Fruit fly (Drosophila melanogaster): ENCODE data around the gene Vps45.
A peak's percentile ranks its signal among the peaks of the same experiment; 100 is the strongest.

Vps45 gene

DNA sequence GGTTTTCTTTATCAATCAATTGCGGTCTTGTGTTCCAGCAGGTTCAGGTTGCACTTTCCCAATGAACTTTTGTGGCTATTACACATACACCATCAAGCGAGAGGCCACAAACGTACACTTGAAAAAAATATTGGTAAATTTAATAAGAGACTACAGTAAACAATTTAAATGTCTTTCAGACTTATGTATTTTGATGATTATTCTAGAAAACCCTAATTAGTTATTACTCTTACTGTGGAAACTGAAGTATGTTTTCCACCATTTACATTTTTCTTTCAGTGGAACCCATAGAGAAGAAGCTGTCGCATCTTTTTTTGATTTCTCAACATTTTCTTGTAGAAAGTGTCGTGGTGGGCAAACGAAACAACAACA lies 29.6 kb upstream of the Vps45 start (continued):
- TF ChIP-seq CG4282 (GFP tag; optimal IDR thresholded peaks at IDR 0.05) (peak; percentile 51), CG8359 (GFP tag; optimal IDR thresholded peaks at IDR 0.05; ENCODE audit: borderline replicate concordance) (peak; percentile 83), B-H1 (GFP tag; IDR thresholded peaks at IDR 0.05) (peak; percentile 86), caup (GFP tag; optimal IDR thresholded peaks at IDR 0.05; ENCODE audit: severe bottlenecking) (peak; percentile 84), CG18476 (GFP tag; optimal IDR thresholded peaks at IDR 0.05) (peak; percentile 90), CTCF (GFP tag; optimal IDR thresholded peaks at IDR 0.05) (peak; percentile 65), BtbVII (GFP tag; optimal IDR thresholded peaks at IDR 0.05) (peak; percentile 85), Elba2 (GFP tag; optimal IDR thresholded peaks at IDR 0.05) (no peak), CG2712 (tag; optimal IDR thresholded peaks at IDR 0.05) (peak; percentile 96), Sin3A (optimal IDR thresholded peaks at IDR 0.05) (no peak), insv (GFP tag; optimal IDR thresholded peaks at IDR 0.05) (no peak), her (GFP tag; optimal IDR thresholded peaks at IDR 0.05) (peak; percentile 84), CG9215 (GFP tag; IDR thresholded peaks at IDR 0.05) (no peak), GATAe (GFP tag; conservative IDR thresholded peaks at IDR 0.05) (peak; percentile 33), dm (GFP tag; optimal IDR thresholded peaks at IDR 0.05) (peak; percentile 88), tio (GFP tag; optimal IDR thresholded peaks at IDR 0.05) (peak; percentile 93), oc (tag; optimal IDR thresholded peaks at IDR 0.05) (peak; percentile 95), CG4404 (GFP tag; IDR thresholded peaks at IDR 0.05) (peak; percentile 42), Meics (GFP tag; optimal IDR thresholded peaks at IDR 0.05) (peak; percentile 86), onecut (GFP tag; IDR thresholded peaks at IDR 0.05) (peak; percentile 75), unpg (GFP tag; optimal IDR thresholded peaks at IDR 0.05) (peak; percentile 97), CG11093 (GFP tag; IDR thresholded peaks at IDR 0.05) (peak; percentile 89), CG6654 (GFP tag; optimal IDR thresholded peaks at IDR 0.05) (peak; percentile 77), CG12769 (tag; optimal IDR thresholded peaks at IDR 0.05) (peak; percentile 76), CG42726 (GFP tag; IDR thresholded peaks at IDR 0.05; ENCODE audit: partially characterized antibody) (no peak), salm (tag; optimal IDR thresholded peaks at IDR 0.05) (peak; percentile 94), seq (GFP tag; IDR thresholded peaks at IDR 0.05) (peak; percentile 82), Gsc (GFP tag; IDR thresholded peaks at IDR 0.05) (no peak; the same call in 1 of the 2 replicates), Ets97D (GFP tag; optimal IDR thresholded peaks at IDR 0.05) (peak; percentile 74), klu (GFP tag; IDR thresholded peaks at IDR 0.05) (peak; percentile 70), YL-1 (GFP tag; optimal IDR thresholded peaks at IDR 0.05) (peak; percentile 70), unc-4 (GFP tag; IDR thresholded peaks at IDR 0.05; ENCODE audit: partially characterized antibody) (no peak), h (optimal IDR thresholded peaks at IDR 0.05) (no peak), CG17802 (tag; optimal IDR thresholded peaks at IDR 0.05) (peak; percentile 79), hkb (optimal IDR thresholded peaks at IDR 0.05) (no peak), hkb (GFP tag; IDR thresholded peaks at IDR 0.05) (peak; percentile 93), CG1603 (tag; optimal IDR thresholded peaks at IDR 0.05) (peak; percentile 90), ATbp (GFP tag; optimal IDR thresholded peaks at IDR 0.05) (peak; percentile 96), fd96Cb (tag; optimal IDR thresholded peaks at IDR 0.05) (peak; percentile 96), nerfin-2 (GFP tag; IDR thresholded peaks at IDR 0.05; ENCODE audit: partially characterized antibody) (no peak), HLH54F (GFP tag; optimal IDR thresholded peaks at IDR 0.05) (peak; percentile 82), Dek (tag; optimal IDR thresholded peaks at IDR 0.05) (peak; percentile 90), CG3281 (GFP tag; optimal IDR thresholded peaks at IDR 0.05) (peak; percentile 87), CG3847 (GFP tag; IDR thresholded peaks at IDR 0.05) (no peak; the same call in 1 of the 2 replicates), Deaf1 (tag; optimal IDR thresholded peaks at IDR 0.05) (no peak), dati (GFP tag; IDR thresholded peaks at IDR 0.05) (peak; percentile 80), CG10654 (GFP tag; optimal IDR thresholded peaks at IDR 0.05) (peak; percentile 91), tgo (GFP tag; IDR thresholded peaks at IDR 0.05) (peak; percentile 91), CG11695 (GFP tag; IDR thresholded peaks at IDR 0.05) (peak; percentile 90), ranshi (GFP tag; IDR thresholded peaks at IDR 0.05) (peak; percentile 93), nerfin-1 (tag; optimal IDR thresholded peaks at IDR 0.05) (peak; percentile 91), Eip74EF (GFP tag; optimal IDR thresholded peaks at IDR 0.05) (peak in 1 of 2 experiments; percentile 95)

Data from whole organism, embryonic.